Fruit fly (Drosophila melanogaster) whole organism, embryonic: ENCODE data around the gene CG15145.

Experiments used
- CG10267 ChIP-seq: fragments of 200-800 bp; sonication (Bioruptor generic); optimal IDR thresholded peaks from 2 replicates; lab custom pipeline; 2018; ENCODE audit warnings: missing biosample characterization, mild to moderate bottlenecking, missing genetic modification characterization, moderate library complexity
- CG10366 ChIP-seq: fragments of 200-800 bp; sonication (Bioruptor generic); IDR thresholded peaks from 2 replicates; pipeline ENCODE4 v1.3.6; 2022; ENCODE audit warnings: missing biosample characterization, missing genetic modification characterization
- CG11093 ChIP-seq: fragments of 200-800 bp; sonication (Bioruptor generic); IDR thresholded peaks from 3 replicates; pipeline ENCODE4 v1.3.6; 2022; ENCODE audit warnings: missing biosample characterization, missing genetic modification characterization
- CG11723 ChIP-seq: fragments of 200-800 bp; sonication (Bioruptor generic); optimal IDR thresholded peaks from 2 replicates; lab custom pipeline; 2017; ENCODE audit warnings: missing biosample characterization, mild to moderate bottlenecking, missing genetic modification characterization
- CG12155 ChIP-seq: fragments of 200-800 bp; sonication (Bioruptor generic); optimal IDR thresholded peaks from 3 replicates; lab custom pipeline; 2016; ENCODE audit warnings: missing biosample characterization, missing genetic modification characterization
- CG13424 ChIP-seq: fragments of 200-800 bp; sonication (Bioruptor generic); optimal IDR thresholded peaks from 2 replicates; lab custom pipeline; 2019; ENCODE audit warnings: missing biosample characterization, mild to moderate bottlenecking, missing genetic modification characterization, moderate library complexity
- CG16815 ChIP-seq: fragments of 200-800 bp; sonication (Bioruptor generic); optimal IDR thresholded peaks from 3 replicates; lab custom pipeline; 2017; ENCODE audit warnings: missing biosample characterization, mild to moderate bottlenecking, missing genetic modification characterization
- CG17361 ChIP-seq: fragments of 200-800 bp; sonication (Bioruptor generic); IDR thresholded peaks from 3 replicates; pipeline ENCODE4 v1.3.6; 2022; ENCODE audit warnings: missing biosample characterization, missing genetic modification characterization
- CG17802 ChIP-seq: fragments of 200-800 bp; sonication (Bioruptor generic); optimal IDR thresholded peaks from 2 replicates; lab custom pipeline; 2018; ENCODE audit warnings: missing biosample characterization, mild to moderate bottlenecking, missing genetic modification characterization, moderate library complexity
- CG2202 ChIP-seq: fragments of 200-800 bp; sonication (Bioruptor generic); optimal IDR thresholded peaks from 2 replicates; lab custom pipeline; 2018; ENCODE audit warnings: missing biosample characterization, mild to moderate bottlenecking, missing genetic modification characterization
- CG4360 ChIP-seq: fragments of 200-800 bp; sonication (Bioruptor generic); IDR thresholded peaks from 2 replicates; pipeline ENCODE4 v1.3.6; 2022; ENCODE audit warnings: missing biosample characterization, missing genetic modification characterization
- CG4424 ChIP-seq: fragments of 200-800 bp; sonication (Bioruptor generic); optimal IDR thresholded peaks from 3 replicates; lab custom pipeline; 2016; ENCODE audit warnings: missing biosample characterization, missing genetic modification characterization
- CG4820 ChIP-seq: fragments of 200-800 bp; sonication (Bioruptor generic); optimal IDR thresholded peaks from 3 replicates; lab custom pipeline; 2016; ENCODE audit warnings: missing biosample characterization, missing genetic modification characterization
- CG9817 ChIP-seq: fragments of 200-800 bp; sonication (Bioruptor generic); optimal IDR thresholded peaks from 2 replicates; lab custom pipeline; 2018; ENCODE audit warnings: missing biosample characterization, mild to moderate bottlenecking, missing genetic modification characterization, moderate library complexity
- Dfd ChIP-seq, 2 experiments: fragments of >200 bp; optimal IDR thresholded peaks; 2 replicates each; lab custom pipeline; 2017; ENCODE audit warnings: missing biosample characterization in 2 of 2, missing genetic modification characterization in 2 of 2
- Dref ChIP-seq: fragments of 200-800 bp; sonication (Bioruptor generic); IDR thresholded peaks from 2 replicates; pipeline ENCODE4 v1.3.6; 2022; ENCODE audit warnings: missing biosample characterization, missing genetic modification characterization
- ERR ChIP-seq: fragments of 200-800 bp; sonication (Bioruptor generic); optimal IDR thresholded peaks from 2 replicates; lab custom pipeline; 2016; ENCODE audit warnings: missing biosample characterization, missing genetic modification characterization
- Ets65A ChIP-seq: fragments of 200-800 bp; sonication (Bioruptor generic); peaks from one replicate; lab custom pipeline; 2016; ENCODE audit warnings: missing biosample characterization, missing genetic modification characterization
- H15 ChIP-seq: fragments of 200-800 bp; sonication (Bioruptor generic); IDR thresholded peaks from 3 replicates; pipeline ENCODE4 v1.3.6; 2022; ENCODE audit warnings: missing biosample characterization, missing genetic modification characterization
- H2.0 ChIP-seq: fragments of 200-800 bp; sonication (Bioruptor generic); IDR thresholded peaks from 2 replicates; pipeline ENCODE4 v1.3.6; 2022; ENCODE audit warnings: missing biosample characterization, missing genetic modification characterization
- HmgZ ChIP-seq: fragments of 200-800 bp; sonication (Bioruptor generic); optimal IDR thresholded peaks from 2 replicates; lab custom pipeline; 2018; ENCODE audit warnings: missing biosample characterization, mild to moderate bottlenecking, missing genetic modification characterization
- Hr39 ChIP-seq: fragments of >200 bp; optimal IDR thresholded peaks from 2 replicates; lab custom pipeline; 2017
- MBD-R2 ChIP-seq: fragments of 200-800 bp; sonication (Bioruptor generic); IDR thresholded peaks from 2 replicates; pipeline ENCODE4 v1.3.6; 2022; ENCODE audit warnings: missing biosample characterization, missing genetic modification characterization
- NK7.1 ChIP-seq: fragments of 200-800 bp; sonication (Bioruptor generic); optimal IDR thresholded peaks from 3 replicates; lab custom pipeline; 2016; ENCODE audit warnings: missing biosample characterization, missing genetic modification characterization
- Nf-YB ChIP-seq: fragments of 200-800 bp; sonication (Bioruptor generic); optimal IDR thresholded peaks from 3 replicates; lab custom pipeline; 2019; ENCODE audit warnings: missing biosample characterization, mild to moderate bottlenecking, missing genetic modification characterization, moderate library complexity
- Sry-β ChIP-seq: fragments of 200-800 bp; sonication (Bioruptor generic); optimal IDR thresholded peaks from 2 replicates; lab custom pipeline; 2018; ENCODE audit warnings: missing biosample characterization, mild to moderate bottlenecking, missing genetic modification characterization, moderate library complexity
- ap ChIP-seq: fragments of 200-800 bp; sonication (Bioruptor generic); IDR thresholded peaks from 2 replicates; pipeline ENCODE4 v1.3.6; 2022; ENCODE audit warnings: missing biosample characterization, missing genetic modification characterization
- ato ChIP-seq: fragments of 200-800 bp; sonication (Bioruptor generic); IDR thresholded peaks from 2 replicates; pipeline ENCODE4 v1.3.6; 2022; ENCODE audit warnings: missing biosample characterization, missing genetic modification characterization; ENCODE audit not compliant: partially characterized antibody
- cg ChIP-seq: fragments of 200-800 bp; sonication (Bioruptor generic); optimal IDR thresholded peaks from 3 replicates; lab custom pipeline; 2019; ENCODE audit warnings: missing biosample characterization, mild to moderate bottlenecking, missing genetic modification characterization, moderate library complexity
- chif ChIP-seq, 2 experiments: fragments of 200-800 bp; sonication (Bioruptor generic); optimal IDR thresholded peaks; 3 replicates each; lab custom pipeline; 2016; ENCODE audit warnings: missing biosample characterization in 2 of 2, missing genetic modification characterization in 2 of 2
- chinmo ChIP-seq: fragments of 200-800 bp; sonication (Bioruptor generic); IDR thresholded peaks from 4 replicates; pipeline ENCODE4 v1.3.6; 2022; ENCODE audit warnings: missing biosample characterization, missing genetic modification characterization; ENCODE audit not compliant: partially characterized antibody
- chm ChIP-seq: fragments of 200-800 bp; sonication (Bioruptor generic); IDR thresholded peaks from 2 replicates; pipeline ENCODE4 v1.3.6; 2022; ENCODE audit warnings: missing biosample characterization, missing genetic modification characterization
- crc ChIP-seq: fragments of 200-800 bp; sonication (Bioruptor generic); optimal IDR thresholded peaks from 2 replicates; lab custom pipeline; 2016; ENCODE audit warnings: missing biosample characterization, missing genetic modification characterization
- danr ChIP-seq: fragments of 200-800 bp; sonication (Bioruptor generic); IDR thresholded peaks from 2 replicates; pipeline ENCODE4 v1.3.6; 2022; ENCODE audit warnings: missing biosample characterization, missing genetic modification characterization
- dm ChIP-seq: fragments of 200-800 bp; sonication (Bioruptor generic); optimal IDR thresholded peaks from 3 replicates; lab custom pipeline; 2016; ENCODE audit warnings: missing biosample characterization, missing genetic modification characterization
- dmrt99B ChIP-seq: fragments of 200-800 bp; sonication (Bioruptor generic); optimal IDR thresholded peaks from 2 replicates; lab custom pipeline; 2018; ENCODE audit warnings: missing biosample characterization, mild to moderate bottlenecking, missing genetic modification characterization, moderate library complexity
- emc ChIP-seq: fragments of 200-800 bp; sonication (Bioruptor generic); optimal IDR thresholded peaks from 2 replicates; lab custom pipeline; 2016; ENCODE audit warnings: missing biosample characterization, missing genetic modification characterization
- gsb ChIP-seq: fragments of 200-800 bp; sonication (Bioruptor generic); IDR thresholded peaks from 2 replicates; pipeline ENCODE4 v1.3.6; 2022; ENCODE audit warnings: missing biosample characterization, missing genetic modification characterization
- hkb ChIP-seq, 2 experiments: fragments of 200-800 bp in 1 of 2; fragments of >200 bp in 1 of 2; sonication (Bioruptor generic) in 1 of 2; IDR thresholded peaks in 1 of 2; optimal IDR thresholded peaks in 1 of 2; 2 replicates each; pipeline versions ENCODE4 v1.3.6 to Lab custom; 2017 to 2022; ENCODE audit warnings: missing biosample characterization in 1 of 2, missing genetic modification characterization in 1 of 2
- kni ChIP-seq: fragments of 200-800 bp; sonication (Bioruptor generic); optimal IDR thresholded peaks from 3 replicates; lab custom pipeline; 2017; ENCODE audit warnings: mild to moderate bottlenecking, missing biosample characterization, missing genetic modification reagents, missing genetic modification characterization
- lola ChIP-seq, 3 experiments: fragments of >200 bp in 2 of 3; fragments of 200-800 bp in 1 of 3; sonication (Bioruptor generic) in 1 of 3; optimal IDR thresholded peaks; 2 replicates each; lab custom pipeline; 2017 to 2019; ENCODE audit warnings: missing biosample characterization in 3 of 3, missing genetic modification characterization in 3 of 3, mild to moderate bottlenecking in 1 of 3, moderate library complexity in 1 of 3
- nerfin-2 ChIP-seq: fragments of 200-800 bp; sonication (Bioruptor generic); IDR thresholded peaks from 2 replicates; pipeline ENCODE4 v1.3.6; 2022; ENCODE audit warnings: missing biosample characterization, missing genetic modification characterization; ENCODE audit not compliant: partially characterized antibody
- org-1 ChIP-seq: fragments of 200-800 bp; sonication (Bioruptor generic); optimal IDR thresholded peaks from 2 replicates; lab custom pipeline; 2017; ENCODE audit warnings: missing biosample characterization, missing genetic modification characterization
- pb ChIP-seq: fragments of 200-800 bp; sonication (Bioruptor generic); optimal IDR thresholded peaks from 3 replicates; lab custom pipeline; 2016; ENCODE audit warnings: missing biosample characterization, missing genetic modification characterization
- pzg ChIP-seq: fragments of 200-800 bp; sonication (Bioruptor generic); optimal IDR thresholded peaks from 3 replicates; lab custom pipeline; 2018; ENCODE audit warnings: missing biosample characterization, mild to moderate bottlenecking, missing genetic modification characterization, moderate library complexity
- rib ChIP-seq: fragments of 200-800 bp; sonication (Bioruptor generic); IDR thresholded peaks from 2 replicates; pipeline ENCODE4 v1.3.6; 2022; ENCODE audit warnings: missing biosample characterization, missing genetic modification characterization
- sim ChIP-seq: fragments of 200-800 bp; sonication (Bioruptor generic); IDR thresholded peaks from 2 replicates; pipeline ENCODE4 v1.3.6; 2022; ENCODE audit warnings: missing biosample characterization, missing genetic modification characterization
- unpg ChIP-seq: fragments of 200-800 bp; sonication (Bioruptor generic); optimal IDR thresholded peaks from 3 replicates; lab custom pipeline; 2018; ENCODE audit warnings: missing biosample characterization, mild to moderate bottlenecking, missing genetic modification characterization, moderate library complexity
- wor ChIP-seq: fragments of 200-800 bp; sonication (Bioruptor generic); IDR thresholded peaks from 2 replicates; pipeline ENCODE4 v1.3.6; 2022; ENCODE audit warnings: missing biosample characterization, missing genetic modification characterization
- z ChIP-seq: fragments of 200-800 bp; sonication (Bioruptor generic); IDR thresholded peaks from 3 replicates; pipeline ENCODE4 v1.3.6; 2022; ENCODE audit warnings: missing biosample characterization, missing genetic modification characterization

CG15145 gene

DNA sequence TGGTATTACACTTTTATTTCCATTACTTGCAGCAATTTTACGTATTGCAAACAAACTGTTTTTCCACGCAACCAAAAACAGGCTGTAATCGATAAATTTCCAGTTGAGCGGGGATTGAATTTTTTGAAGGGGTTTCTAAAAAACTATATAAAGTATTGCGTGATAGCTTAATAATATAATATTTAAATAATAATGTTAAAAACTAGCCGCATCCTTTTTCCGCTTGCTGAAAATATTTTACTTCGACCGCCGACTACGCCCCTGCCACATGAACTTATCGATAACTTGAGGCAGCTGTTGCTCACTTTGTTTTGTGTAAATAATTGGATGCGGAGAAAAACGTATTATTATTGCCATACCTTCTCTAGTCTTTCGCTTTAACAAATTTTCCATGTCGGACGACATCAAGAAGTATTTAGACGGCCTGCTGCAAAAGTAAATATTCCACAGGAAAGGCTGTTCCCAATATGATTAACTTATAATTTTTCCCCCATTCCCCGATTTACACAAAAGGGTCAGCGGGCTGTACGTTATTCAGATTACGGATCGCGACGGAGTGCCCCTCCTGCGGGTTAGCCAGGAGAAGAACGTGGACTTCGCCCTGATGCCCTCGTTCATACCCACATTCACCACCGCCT lies 51.0 kb downstream of the CG15145 start, which contains the start of the genes fws and Lamtor3 (continued):
- TF ChIP-seq chif (GFP tag; optimal IDR thresholded peaks at IDR 0.05; lab: Kevin White, UChicago): peak; percentile 49 to 77
- peak; percentile 98 for TF ChIP-seq rib (GFP tag; lab: Robert Waterston, UW)
- peak; percentile 52 for TF ChIP-seq pb (GFP tag; lab: Kevin White, UChicago)
- peak in 1 of 3 experiments; percentile 95 for TF ChIP-seq lola (GFP tag; optimal IDR thresholded peaks at IDR 0.05; lab: Kevin White, UChicago)
- TF ChIP-seq gsb: peak; percentile 99
- peak; percentile 98 for TF ChIP-seq CG16815 (GFP tag; lab: Kevin White, UChicago)
- peak; percentile 94 for TF ChIP-seq CG11723 (GFP tag; lab: Kevin White, UChicago)
- TF ChIP-seq CG9817 (tag; lab: Kevin White, UChicago): peak; percentile 97
- peak; percentile 93 for TF ChIP-seq CG17802 (tag; lab: Kevin White, UChicago)
- peak; percentile 99 for TF ChIP-seq H2.0 (GFP tag; lab: Robert Waterston, UW)
- TF ChIP-seq nerfin-2 (GFP tag; lab: Robert Waterston, UW): 0 out of 2 replicates have a peak, but pooled peaks have one; percentile 42
- TF ChIP-seq Sry-β (GFP tag; lab: Kevin White, UChicago): peak; percentile 63
- 0 out of 4 replicates have a peak, but pooled peaks have one; percentile 14 for TF ChIP-seq chinmo
- TF ChIP-seq dmrt99B: peak; percentile 98
- peak; percentile 98 for TF ChIP-seq HmgZ (tag; lab: Kevin White, UChicago)
- TF ChIP-seq chm (GFP tag; lab: Robert Waterston, UW): peak; percentile 99
- peak; percentile 41 for TF ChIP-seq pzg (GFP tag; lab: Kevin White, UChicago)
- TF ChIP-seq org-1 (GFP tag; lab: Kevin White, UChicago): peak; percentile 95
- TF ChIP-seq Ets65A (GFP tag; lab: Kevin White, UChicago): peak; percentile 98
- TF ChIP-seq NK7.1 (GFP tag; lab: Kevin White, UChicago): peak; percentile 62
- TF ChIP-seq sim: peak; percentile 97
- peak; percentile 86 for TF ChIP-seq Nf-YB (GFP tag; lab: Kevin White, UChicago)
- TF ChIP-seq CG10267 (tag; lab: Kevin White, UChicago): peak; percentile 91
- TF ChIP-seq dm: peak; percentile 65
- TF ChIP-seq CG12155: peak; percentile 96
- no peak for TF ChIP-seq kni (GFP tag; lab: Kevin White, UChicago)
- TF ChIP-seq cg: no peak
- TF ChIP-seq Dref (GFP tag; lab: Robert Waterston, UW): peak; percentile 74
- TF ChIP-seq MBD-R2 (GFP tag; lab: Robert Waterston, UW): peak; percentile 100
- TF ChIP-seq wor: peak; percentile 99
- peak; percentile 97 for TF ChIP-seq danr (GFP tag; lab: Robert Waterston, UW)
- peak; percentile 98 for TF ChIP-seq CG17361 (GFP tag; lab: Robert Waterston, UW)
- TF ChIP-seq CG11093 (GFP tag; lab: Robert Waterston, UW): peak; percentile 99
- peak; percentile 31 for TF ChIP-seq crc
- no peak for TF ChIP-seq Dfd (GFP tag; optimal IDR thresholded peaks at IDR 0.05; lab: Kevin White, UChicago)
- TF ChIP-seq CG4424 (GFP tag; lab: Kevin White, UChicago): peak; percentile 96
- peak; percentile 98 for TF ChIP-seq CG2202
- peak; percentile 99 for TF ChIP-seq CG10366 (GFP tag; lab: Robert Waterston, UW)
- peak; percentile 39 for TF ChIP-seq ERR (GFP tag; lab: Kevin White, UChicago)
- TF ChIP-seq CG4360 (GFP tag; lab: Robert Waterston, UW): peak; percentile 90
- TF ChIP-seq ap (GFP tag; lab: Robert Waterston, UW): peak; percentile 98
- TF ChIP-seq CG13424 (tag; lab: Kevin White, UChicago): peak; percentile 97
- peak; percentile 52 for TF ChIP-seq emc
- TF ChIP-seq unpg (GFP tag; lab: Kevin White, UChicago): peak; percentile 99
- peak; percentile 95 for TF ChIP-seq CG4820 (GFP tag; lab: Kevin White, UChicago)
- TF ChIP-seq Hr39 (lab: Kevin White, UChicago): no peak
- TF ChIP-seq ato (GFP tag; lab: Robert Waterston, UW): peak; percentile 42; the same call in 1 of the 2 replicates
- no peak for TF ChIP-seq hkb (optimal IDR thresholded peaks at IDR 0.05; lab: Kevin White, UChicago)
- peak; percentile 99 for TF ChIP-seq hkb (GFP tag; IDR thresholded peaks at IDR 0.05; lab: Robert Waterston, UW)
- TF ChIP-seq z (GFP tag; lab: Robert Waterston, UW): peak; percentile 80
- peak; percentile 99 for TF ChIP-seq H15 (GFP tag; lab: Robert Waterston, UW)
